Worm (Caenorhabditis elegans) whole organism, mixed stage, embryonic: ENCODE measurements around the gene K04C2.5.

ENCODE experiments used
- bed-3 ChIP-seq: fragments of 200-800 bp; sonication (Bioruptor generic); optimal IDR thresholded peaks from 3 replicates; lab custom pipeline; 2018; ENCODE audit warnings: mild to moderate bottlenecking, missing genetic modification characterization, moderate library complexity, missing compliant biosample characterization
- blmp-1 ChIP-seq: fragments of 150-350 bp; optimal IDR thresholded peaks from 2 replicates; lab custom pipeline; 2014; ENCODE audit warnings: missing biosample characterization, missing genetic modification characterization
- ceh-83 ChIP-seq: fragments of 200-800 bp; sonication (Bioruptor generic); optimal IDR thresholded peaks from 2 replicates; lab custom pipeline; 2018; ENCODE audit warnings: mild to moderate bottlenecking, missing genetic modification characterization, missing compliant biosample characterization
- ces-1 ChIP-seq: fragments of 150-350 bp; optimal IDR thresholded peaks from 2 replicates; lab custom pipeline; 2014; ENCODE audit warnings: missing biosample characterization, missing genetic modification reagents, missing genetic modification characterization
- cnd-1 ChIP-seq: fragments of 200-800 bp; sonication (Bioruptor generic); optimal IDR thresholded peaks from 2 replicates; lab custom pipeline; 2018; ENCODE audit warnings: mild to moderate bottlenecking, missing genetic modification characterization, missing compliant biosample characterization
- elt-3 ChIP-seq: fragments of 150-350 bp; optimal IDR thresholded peaks from 2 replicates; lab custom pipeline; 2014; ENCODE audit warnings: missing biosample characterization, missing genetic modification characterization
- ham-2 ChIP-seq: fragments of 200-800 bp; sonication (Bioruptor generic); optimal IDR thresholded peaks from 2 replicates; lab custom pipeline; 2018; ENCODE audit warnings: mild to moderate bottlenecking, missing genetic modification characterization, missing compliant biosample characterization
- mab-5 ChIP-seq: fragments of 150-350 bp; optimal IDR thresholded peaks from 2 replicates; lab custom pipeline; 2014; ENCODE audit warnings: missing biosample characterization, missing genetic modification characterization
- pha-4 ChIP-seq: fragments of 150-350 bp; optimal IDR thresholded peaks from 2 replicates; lab custom pipeline; 2018; ENCODE audit warnings: missing biosample characterization, missing genetic modification reagents, missing genetic modification characterization
- snpc-4 ChIP-seq: fragments of 150-350 bp; optimal IDR thresholded peaks from 2 replicates; lab custom pipeline; 2014; ENCODE audit warnings: missing biosample characterization, missing genetic modification characterization
- sptf-1 ChIP-seq: sonication (generic microtip); optimal IDR thresholded peaks from 2 replicates; lab custom pipeline; 2017; ENCODE audit warnings: mild to moderate bottlenecking, missing genetic modification characterization, moderate library complexity, missing compliant biosample characterization

- TF ChIP-seq snpc-4 (no peak), blmp-1 (tag; lab: Kevin White, UChicago) (no peak), mab-5 (tag; lab: Kevin White, UChicago) (no peak), cnd-1 (tag; lab: Kevin White, UChicago) (no peak), bed-3 (no peak), sptf-1 (tag; lab: Kevin White, UChicago) (no peak), pha-4 (no peak), ceh-83 (no peak), elt-3 (tag; lab: Kevin White, UChicago) (no peak), ham-2 (GFP tag; lab: Kevin White, UChicago) (no peak), ces-1 (no peak)
Observed at ce11 chrIII:6900609-6901008, 9.1 kb upstream of the K04C2.5 start.
